Worm (Caenorhabditis elegans): ENCODE results near the gene ZK792.7.

The ZK792.7 gene

DNA sequence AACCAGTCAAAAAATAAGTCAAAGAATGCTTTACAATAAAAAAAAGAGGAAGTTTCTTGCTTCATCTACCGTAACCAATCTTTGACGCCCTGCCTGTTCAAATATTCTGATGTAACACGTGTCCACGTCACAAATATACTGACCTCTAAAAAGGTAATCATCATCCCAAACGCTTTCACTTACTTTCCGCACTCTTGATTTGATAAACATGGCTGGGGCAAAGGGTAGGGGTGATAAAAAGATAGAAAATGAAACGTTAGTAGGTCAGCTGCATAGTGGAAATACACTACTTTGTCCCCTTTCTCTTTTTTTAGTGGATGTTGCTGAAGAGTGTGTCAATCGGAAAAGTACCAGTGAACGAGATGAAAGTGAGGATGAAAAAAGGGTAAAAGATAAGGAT is 5.9 kb downstream of the ZK792.7 start (continued):
- TF ChIP-seq zag-1 (tag; optimal IDR thresholded peaks at IDR 0.05), result no peak
- no peak for TF ChIP-seq ztf-4 (tag; optimal IDR thresholded peaks at IDR 0.05)
- TF ChIP-seq ceh-16 (tag; optimal IDR thresholded peaks at IDR 0.05), result peak; percentile 28
- no peak for TF ChIP-seq nhr-12 (tag; optimal IDR thresholded peaks at IDR 0.05)
- TF ChIP-seq lin-11 (tag; optimal IDR thresholded peaks at IDR 0.05), result no peak

DNA sequence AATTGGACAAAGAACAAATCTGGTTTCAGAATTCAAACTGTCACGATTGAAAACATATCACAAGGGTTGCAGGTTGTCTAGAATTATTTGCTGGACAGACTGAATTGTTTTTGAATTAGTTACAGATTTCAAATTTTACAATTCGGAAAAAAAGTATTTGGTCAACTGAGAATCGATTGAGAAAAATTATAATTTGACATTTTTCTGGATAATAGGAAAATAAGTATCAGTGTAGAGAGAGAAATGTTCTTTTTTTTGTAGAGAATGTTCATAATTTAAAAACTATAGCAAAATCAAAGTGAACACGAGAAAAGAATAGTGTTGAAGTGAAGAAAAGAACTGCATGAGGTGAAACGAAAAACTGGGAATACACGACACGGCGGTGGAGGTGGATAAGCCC is 6.5 kb downstream of the ZK792.7 start, which contains the start of gene dpy-20:
Gene dpy-20 (minus strand): TSS at position 101 of the 400 bp plus-strand sequence.
- no peak for TF ChIP-seq dmd-4 (tag; optimal IDR thresholded peaks at IDR 0.05)
- no peak for TF ChIP-seq ceh-16 (tag; optimal IDR thresholded peaks at IDR 0.05)
- no peak for TF ChIP-seq R02D3.7 (tag; optimal IDR thresholded peaks at IDR 0.05)
- TF ChIP-seq lin-39 (tag; optimal IDR thresholded peaks at IDR 0.05), result no peak

DNA sequence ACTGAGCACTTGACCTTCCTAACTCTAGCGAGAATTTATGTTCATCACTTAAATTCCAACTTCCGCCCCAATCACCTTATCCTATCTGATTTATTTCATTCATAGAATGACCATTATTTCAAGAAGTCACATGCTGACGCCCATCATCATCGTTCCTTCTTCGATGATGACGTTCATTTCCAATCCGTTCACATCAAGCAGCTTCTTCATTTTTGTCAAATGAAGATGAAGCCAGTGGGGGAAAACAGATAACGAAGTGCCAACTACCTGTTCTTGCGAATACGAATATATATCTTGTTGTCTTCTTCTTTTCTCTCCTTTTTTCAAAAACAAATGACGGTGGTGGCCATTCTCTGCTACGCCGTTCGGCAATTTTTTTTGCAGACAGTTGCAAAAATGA is 7.6 kb downstream of the ZK792.7 start:
- no peak for TF ChIP-seq skn-1 (tag; optimal IDR thresholded peaks at IDR 0.05)
- peak; percentile 66 for TF ChIP-seq nhr-21 (tag; optimal IDR thresholded peaks at IDR 0.05)

DNA sequence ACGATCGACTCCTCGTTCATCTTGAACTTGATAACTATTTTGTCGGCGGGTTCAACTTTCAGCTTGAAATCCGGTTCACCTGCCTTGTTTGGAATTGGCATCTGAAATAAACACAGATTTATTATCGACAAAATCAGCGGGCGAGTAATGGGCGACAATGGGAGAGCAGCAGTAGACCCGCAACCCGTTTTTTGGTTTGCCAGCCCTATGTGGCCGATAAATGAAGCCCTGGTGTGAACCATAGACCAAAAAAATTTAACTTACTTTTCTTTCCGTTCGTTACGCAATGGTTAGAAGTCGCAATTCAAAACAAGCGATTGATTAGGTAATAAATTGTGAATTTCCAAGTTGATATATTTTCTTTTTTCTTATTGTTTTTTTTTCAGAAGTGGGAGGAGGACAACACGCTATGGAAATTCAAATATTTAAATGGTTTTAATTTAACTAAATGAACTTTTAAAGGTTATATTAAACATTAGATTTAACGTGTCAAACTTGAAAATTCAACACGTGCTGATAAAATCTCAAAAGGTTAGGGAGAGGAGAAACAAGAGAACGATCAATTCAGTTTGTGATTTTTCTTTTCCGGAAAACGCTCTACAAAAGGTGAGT is 9.5 kb downstream of the ZK792.7 start, which contains the start of the genes T22B3.3 and alg-3:
Gene T22B3.3 (minus strand): TSS at position 101 of the 612 bp plus-strand sequence.
Gene alg-3 (plus strand): TSS at position 562 of the 612 bp plus-strand sequence.
- TF ChIP-seq F13H6.1 (tag; optimal IDR thresholded peaks at IDR 0.05), result no peak
- TF ChIP-seq blmp-1 (tag; optimal IDR thresholded peaks at IDR 0.05; ENCODE audit: insufficient read depth), result no peak
- no peak for TF ChIP-seq alr-1 (tag; optimal IDR thresholded peaks at IDR 0.05)
- TF ChIP-seq skn-1 (tag; optimal IDR thresholded peaks at IDR 0.05), result no peak
- TF ChIP-seq lin-13 (GFP tag; optimal IDR thresholded peaks at IDR 0.05), result no peak
- no peak for TF ChIP-seq fos-1 (tag; optimal IDR thresholded peaks at IDR 0.05)
- no peak for TF ChIP-seq snpc-4 (tag; optimal IDR thresholded peaks at IDR 0.05)
- no peak for TF ChIP-seq nhr-6 (tag; optimal IDR thresholded peaks at IDR 0.05)
- no peak for TF ChIP-seq peb-1 (tag; optimal IDR thresholded peaks at IDR 0.05)
- no peak for TF ChIP-seq ceh-16 (tag; optimal IDR thresholded peaks at IDR 0.05)
- no peak for TF ChIP-seq R02D3.7 (tag; optimal IDR thresholded peaks at IDR 0.05)
- TF ChIP-seq sma-9 (GFP tag; optimal IDR thresholded peaks at IDR 0.05), result no peak
- no peak for TF ChIP-seq sma-9 (tag; optimal IDR thresholded peaks at IDR 0.05)
- no peak for TF ChIP-seq nhr-25 (tag; optimal IDR thresholded peaks at IDR 0.05)

DNA sequence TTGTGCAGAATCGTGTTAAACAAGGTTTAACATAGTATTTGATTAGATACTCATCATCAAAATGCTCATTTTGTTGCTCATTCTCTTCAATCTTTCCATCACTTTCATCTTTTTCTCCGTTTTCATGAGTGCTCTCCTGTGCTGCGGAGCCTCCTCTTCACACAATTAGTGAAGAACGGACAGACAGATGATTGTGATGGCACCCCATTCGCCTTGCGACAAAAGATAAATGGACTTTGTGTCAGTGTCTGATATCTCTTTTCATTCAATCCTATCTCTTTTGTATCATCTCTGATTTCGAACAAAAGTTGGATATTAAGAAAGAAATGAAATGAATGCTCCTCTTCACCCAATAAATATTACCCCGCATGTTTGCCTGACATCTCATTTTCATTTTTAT is 16.1 kb downstream of the ZK792.7 start:
- no peak for TF ChIP-seq mab-5 (tag; optimal IDR thresholded peaks at IDR 0.05)
- TF ChIP-seq nhr-10 (tag; optimal IDR thresholded peaks at IDR 0.05), result no peak
- no peak for TF ChIP-seq fos-1 (tag; optimal IDR thresholded peaks at IDR 0.05)
- peak; percentile 35 for TF ChIP-seq C34F6.9 (tag; optimal IDR thresholded peaks at IDR 0.05)
- peak; percentile 58 for TF ChIP-seq F13H6.1 (tag; optimal IDR thresholded peaks at IDR 0.05)
- no peak for TF ChIP-seq mbf-1 (tag; optimal IDR thresholded peaks at IDR 0.05)
- TF ChIP-seq nhr-6 (tag; optimal IDR thresholded peaks at IDR 0.05), result no peak
- TF ChIP-seq aly-2 (tag; optimal IDR thresholded peaks at IDR 0.05), result no peak
- TF ChIP-seq blmp-1 (tag; optimal IDR thresholded peaks at IDR 0.05; ENCODE audit: insufficient read depth), result no peak
- peak; percentile 58 for TF ChIP-seq nhr-129 (tag; optimal IDR thresholded peaks at IDR 0.05)
- TF ChIP-seq unc-55 (GFP tag; optimal IDR thresholded peaks at IDR 0.05), result no peak
- no peak for TF ChIP-seq nhr-23 (tag; optimal IDR thresholded peaks at IDR 0.05)
- no peak for TF ChIP-seq ztf-1 (GFP tag; conservative IDR thresholded peaks at IDR 0.05)
- no peak for TF ChIP-seq ceh-82 (tag; optimal IDR thresholded peaks at IDR 0.05)
- no peak for TF ChIP-seq elt-1 (tag; optimal IDR thresholded peaks at IDR 0.05)
- no peak for TF ChIP-seq sem-4 (tag; optimal IDR thresholded peaks at IDR 0.05)
- no peak for TF ChIP-seq gmeb-1 (tag; optimal IDR thresholded peaks at IDR 0.05)
- peak in 1 of 2 experiments; percentile 2 for TF ChIP-seq lsy-2 (tag; optimal IDR thresholded peaks at IDR 0.05)
